Fruit fly (Drosophila melanogaster) whole organism, embryonic: Measurements from ENCODE around the gene p24-2.

Experiments
- CG10959 ChIP-seq: fragments of 200-800 bp; sonication (Bioruptor generic); IDR thresholded peaks from 2 replicates; pipeline ENCODE4 v1.3.6; 2022; ENCODE audit warnings: missing biosample characterization, missing genetic modification characterization
- CG11696 ChIP-seq: fragments of 200-800 bp; sonication (Bioruptor generic); IDR thresholded peaks from 2 replicates; pipeline ENCODE4 v1.3.6; 2022; ENCODE audit warnings: missing biosample characterization, missing genetic modification characterization
- CG12071 ChIP-seq: fragments of 200-800 bp; sonication (Bioruptor generic); optimal IDR thresholded peaks from 3 replicates; lab custom pipeline; 2018; ENCODE audit warnings: missing biosample characterization, mild to moderate bottlenecking, missing genetic modification characterization
- CG12104 ChIP-seq: fragments of 200-800 bp; sonication (Bioruptor generic); optimal IDR thresholded peaks from 3 replicates; lab custom pipeline; 2016; ENCODE audit warnings: missing biosample characterization, missing genetic modification characterization
- CG12391 ChIP-seq: fragments of 200-800 bp; sonication (Bioruptor generic); optimal IDR thresholded peaks from 3 replicates; lab custom pipeline; 2018; ENCODE audit warnings: missing biosample characterization, mild to moderate bottlenecking, missing genetic modification characterization, moderate library complexity
- CG12769 ChIP-seq: fragments of 200-800 bp; sonication (Bioruptor generic); optimal IDR thresholded peaks from 2 replicates; lab custom pipeline; 2019; ENCODE audit warnings: missing biosample characterization, mild to moderate bottlenecking, missing genetic modification characterization, moderate library complexity
- CG12942 ChIP-seq: fragments of 200-800 bp; sonication (Bioruptor generic); optimal IDR thresholded peaks from 3 replicates; lab custom pipeline; 2016; ENCODE audit warnings: missing biosample characterization, missing genetic modification characterization
- CG13624 ChIP-seq: fragments of 200-800 bp; sonication (Bioruptor generic); optimal IDR thresholded peaks from 2 replicates; lab custom pipeline; 2016; ENCODE audit warnings: missing biosample characterization, missing genetic modification characterization
- CG15479 ChIP-seq: fragments of 200-800 bp; sonication (Bioruptor generic); optimal IDR thresholded peaks from 3 replicates; lab custom pipeline; 2019; ENCODE audit warnings: missing biosample characterization, mild to moderate bottlenecking, missing genetic modification characterization, moderate library complexity
- CG17612 ChIP-seq: fragments of 200-800 bp; sonication (Bioruptor generic); IDR thresholded peaks from 2 replicates; pipeline ENCODE4 v1.3.6; 2022; ENCODE audit warnings: missing biosample characterization, missing genetic modification characterization
- CG17912 ChIP-seq: fragments of 200-800 bp; sonication (Bioruptor generic); optimal IDR thresholded peaks from 2 replicates; lab custom pipeline; 2018; ENCODE audit warnings: missing biosample characterization, mild to moderate bottlenecking, missing genetic modification characterization
- CG18262 ChIP-seq: fragments of 200-800 bp; optimal IDR thresholded peaks from 3 replicates; lab custom pipeline; 2019; ENCODE audit warnings: missing biosample characterization, mild to moderate bottlenecking, missing genetic modification characterization, moderate library complexity
- CG4707 ChIP-seq: fragments of 200-800 bp; sonication (Bioruptor generic); optimal IDR thresholded peaks from 2 replicates; lab custom pipeline; 2018; ENCODE audit warnings: missing biosample characterization, mild to moderate bottlenecking, missing genetic modification characterization, moderate library complexity
- CG6683 ChIP-seq: fragments of 200-800 bp; sonication (Bioruptor generic); optimal IDR thresholded peaks from 2 replicates; lab custom pipeline; 2017; ENCODE audit warnings: missing biosample characterization, mild to moderate bottlenecking, missing genetic modification characterization, missing genetic modification reagents
- CG6854 ChIP-seq: fragments of 200-800 bp; sonication (Bioruptor generic); optimal IDR thresholded peaks from 3 replicates; lab custom pipeline; 2017; ENCODE audit warnings: missing biosample characterization, mild to moderate bottlenecking, missing genetic modification characterization
- CG7357 ChIP-seq: fragments of 200-800 bp; sonication (Bioruptor generic); IDR thresholded peaks from 3 replicates; pipeline ENCODE4 v1.3.6; 2022; ENCODE audit warnings: missing biosample characterization, missing genetic modification characterization
- CG8924 ChIP-seq: fragments of 200-800 bp; optimal IDR thresholded peaks from 3 replicates; lab custom pipeline; 2019; ENCODE audit warnings: missing biosample characterization, mild to moderate bottlenecking, missing genetic modification characterization, moderate library complexity
- CG9876 ChIP-seq: fragments of 200-800 bp; sonication (Bioruptor generic); optimal IDR thresholded peaks from 2 replicates; lab custom pipeline; 2016; ENCODE audit warnings: missing biosample characterization, missing genetic modification characterization
- CG9932 ChIP-seq: fragments of 200-800 bp; sonication (Bioruptor generic); IDR thresholded peaks from 2 replicates; pipeline ENCODE4 v1.3.6; 2022; ENCODE audit warnings: missing biosample characterization, missing genetic modification characterization
- CTCF ChIP-seq: fragments of 200-800 bp; sonication (Bioruptor generic); optimal IDR thresholded peaks from 2 replicates; lab custom pipeline; 2017; ENCODE audit warnings: missing biosample characterization, mild to moderate bottlenecking, missing genetic modification characterization, moderate library complexity
- Dip3 ChIP-seq: fragments of 200-800 bp; sonication (Bioruptor generic); optimal IDR thresholded peaks from 3 replicates; lab custom pipeline; 2016; ENCODE audit warnings: missing biosample characterization, missing genetic modification characterization
- Dll ChIP-seq: fragments of 200-800 bp; sonication (Bioruptor generic); IDR thresholded peaks from 4 replicates; pipeline ENCODE4 v1.3.6; 2022; ENCODE audit warnings: missing biosample characterization, missing genetic modification characterization; ENCODE audit not compliant: partially characterized antibody
- Ets97D ChIP-seq: fragments of 200-800 bp; sonication (Bioruptor generic); optimal IDR thresholded peaks from 3 replicates; lab custom pipeline; 2016; ENCODE audit warnings: missing biosample characterization, missing genetic modification characterization
- HLH3B ChIP-seq: fragments of 200-800 bp; sonication (Bioruptor generic); IDR thresholded peaks from 2 replicates; pipeline ENCODE4 v1.3.6; 2022; ENCODE audit warnings: missing biosample characterization, missing genetic modification characterization
- Hand ChIP-seq: fragments of 200-800 bp; sonication (Bioruptor generic); optimal IDR thresholded peaks from 2 replicates; lab custom pipeline; 2017; ENCODE audit warnings: mild to moderate bottlenecking, missing biosample characterization, missing genetic modification reagents, missing genetic modification characterization
- Mrtf ChIP-seq: fragments of 200-800 bp; sonication (Bioruptor generic); IDR thresholded peaks from 3 replicates; pipeline ENCODE4 v1.3.6; 2022; ENCODE audit warnings: missing biosample characterization, missing genetic modification characterization
- Ssrp ChIP-seq: fragments of 200-800 bp; sonication (Bioruptor generic); optimal IDR thresholded peaks from 2 replicates; lab custom pipeline; 2018; ENCODE audit warnings: missing biosample characterization, mild to moderate bottlenecking, missing genetic modification characterization, moderate library complexity
- Tbp ChIP-seq: fragments of >200 bp; optimal IDR thresholded peaks from 2 replicates; lab custom pipeline; 2018; ENCODE audit warnings: missing biosample characterization, missing genetic modification characterization
- ab ChIP-seq: fragments of 200-800 bp; sonication (Bioruptor generic); optimal IDR thresholded peaks from 2 replicates; lab custom pipeline; 2016; ENCODE audit warnings: missing biosample characterization, missing genetic modification characterization
- amos ChIP-seq: fragments of 200-800 bp; sonication (Bioruptor generic); IDR thresholded peaks from 2 replicates; pipeline ENCODE4 v1.3.6; 2022; ENCODE audit warnings: missing biosample characterization, missing genetic modification characterization; ENCODE audit not compliant: partially characterized antibody
- aop ChIP-seq: fragments of 200-800 bp; sonication (Bioruptor generic); IDR thresholded peaks from 2 replicates; pipeline ENCODE4 v1.3.6; 2022; ENCODE audit warnings: missing biosample characterization, missing genetic modification characterization
- az2 ChIP-seq: fragments of 200-800 bp; sonication (Bioruptor generic); optimal IDR thresholded peaks from 3 replicates; lab custom pipeline; 2016; ENCODE audit warnings: missing biosample characterization, missing genetic modification characterization
- bcd ChIP-seq: fragments of 200-800 bp; sonication (Bioruptor generic); optimal IDR thresholded peaks from 2 replicates; lab custom pipeline; 2017; ENCODE audit warnings: missing biosample characterization, mild to moderate bottlenecking, missing genetic modification characterization
- chn ChIP-seq: fragments of 200-800 bp; sonication (Bioruptor generic); optimal IDR thresholded peaks from 2 replicates; lab custom pipeline; 2016; ENCODE audit warnings: missing biosample characterization, missing genetic modification characterization
- disco-r ChIP-seq: fragments of 200-800 bp; sonication (Bioruptor generic); optimal IDR thresholded peaks from 2 replicates; lab custom pipeline; 2016; ENCODE audit warnings: missing biosample characterization, missing genetic modification characterization
- ems ChIP-seq: fragments of 200-800 bp; sonication (Bioruptor generic); optimal IDR thresholded peaks from 3 replicates; lab custom pipeline; 2016; ENCODE audit warnings: missing biosample characterization, missing genetic modification characterization
- gem ChIP-seq: fragments of 200-800 bp; sonication (Bioruptor generic); optimal IDR thresholded peaks from 2 replicates; lab custom pipeline; 2019; ENCODE audit warnings: missing biosample characterization, mild to moderate bottlenecking, missing genetic modification characterization, moderate library complexity
- gt ChIP-seq: fragments of 200-800 bp; sonication (Bioruptor generic); IDR thresholded peaks from 2 replicates; pipeline ENCODE4 v1.3.6; 2022; ENCODE audit warnings: missing biosample characterization, missing genetic modification characterization
- her ChIP-seq: fragments of 200-800 bp; sonication (Bioruptor generic); optimal IDR thresholded peaks from 2 replicates; lab custom pipeline; 2016; ENCODE audit warnings: missing biosample characterization, missing genetic modification characterization
- inv ChIP-seq: fragments of 200-800 bp; sonication (Bioruptor generic); IDR thresholded peaks from 2 replicates; pipeline ENCODE4 v1.3.6; 2022; ENCODE audit warnings: missing biosample characterization, missing genetic modification characterization; ENCODE audit not compliant: partially characterized antibody
- jing ChIP-seq: fragments of 200-800 bp; sonication (Bioruptor generic); optimal IDR thresholded peaks from 2 replicates; lab custom pipeline; 2018; ENCODE audit warnings: missing biosample characterization, mild to moderate bottlenecking, missing genetic modification characterization
- lbe ChIP-seq: fragments of 200-800 bp; sonication (Bioruptor generic); optimal IDR thresholded peaks from 2 replicates; lab custom pipeline; 2016; ENCODE audit warnings: missing biosample characterization, mild to moderate bottlenecking, missing genetic modification characterization
- lov ChIP-seq, 2 experiments: fragments of 200-800 bp in 1 of 2; fragments of >200 bp in 1 of 2; sonication (Bioruptor generic) in 1 of 2; IDR thresholded peaks in 1 of 2; optimal IDR thresholded peaks in 1 of 2; 2 replicates in 1 of 2; 3 replicates in 1 of 2; pipeline versions ENCODE4 v1.3.6 to Lab custom; 2017 to 2022; ENCODE audit warnings: missing biosample characterization in 1 of 2, missing genetic modification characterization in 1 of 2
- nerfin-2 ChIP-seq: fragments of 200-800 bp; sonication (Bioruptor generic); IDR thresholded peaks from 2 replicates; pipeline ENCODE4 v1.3.6; 2022; ENCODE audit warnings: missing biosample characterization, missing genetic modification characterization; ENCODE audit not compliant: partially characterized antibody
- odd ChIP-seq: fragments of 200-800 bp; sonication (Bioruptor generic); optimal IDR thresholded peaks from 2 replicates; lab custom pipeline; 2017; ENCODE audit warnings: missing biosample characterization, mild to moderate bottlenecking, missing genetic modification characterization
- repo ChIP-seq: fragments of 200-800 bp; sonication (Bioruptor generic); optimal IDR thresholded peaks from 2 replicates; lab custom pipeline; 2016; ENCODE audit warnings: missing biosample characterization, missing genetic modification characterization
- ro ChIP-seq: fragments of 200-800 bp; sonication (Bioruptor generic); IDR thresholded peaks from 2 replicates; pipeline ENCODE4 v1.3.6; 2022; ENCODE audit warnings: missing biosample characterization, missing genetic modification characterization
- sens ChIP-seq: fragments of 200-800 bp; sonication (Bioruptor generic); peaks from one replicate; lab custom pipeline; 2016; ENCODE audit warnings: missing biosample characterization, missing genetic modification characterization
- tll ChIP-seq, 2 experiments: fragments of 200-800 bp in 1 of 2; fragments of >200 bp in 1 of 2; sonication (Bioruptor generic) in 1 of 2; optimal IDR thresholded peaks; 2 replicates each; lab custom pipeline; 2017 to 2019; ENCODE audit warnings: missing biosample characterization in 2 of 2, missing genetic modification characterization in 2 of 2, mild to moderate bottlenecking in 1 of 2, moderate library complexity in 1 of 2
- tna ChIP-seq: fragments of 200-800 bp; sonication (Bioruptor generic); IDR thresholded peaks from 2 replicates; pipeline ENCODE4 v1.3.6; 2022; ENCODE audit warnings: missing biosample characterization, missing genetic modification characterization; ENCODE audit not compliant: partially characterized antibody
- toy ChIP-seq: fragments of 200-800 bp; sonication (Bioruptor generic); IDR thresholded peaks from 2 replicates; pipeline ENCODE4 v1.3.6; 2022; ENCODE audit warnings: missing biosample characterization, missing genetic modification characterization
- yki ChIP-seq: fragments of >200 bp; optimal IDR thresholded peaks from 3 replicates; lab custom pipeline; 2018

The p24-2 gene

dm6 chr3R:9701148-9701703, 8.6 kb upstream of the p24-2 start (continued):
- no peak for TF ChIP-seq CG10959 (GFP tag; lab: Robert Waterston, UW)
- no peak for TF ChIP-seq tll (GFP tag; optimal IDR thresholded peaks at IDR 0.05; lab: Kevin White, UChicago)
- TF ChIP-seq CG12104, result no peak
- TF ChIP-seq sens (GFP tag; lab: Kevin White, UChicago), result peak; percentile 14
- no peak for TF ChIP-seq CG17612 (GFP tag; lab: Robert Waterston, UW)
- no peak for TF ChIP-seq yki (lab: Kevin White, UChicago)
- TF ChIP-seq ems (GFP tag; lab: Kevin White, UChicago), result no peak
- TF ChIP-seq odd (GFP tag; lab: Kevin White, UChicago), result no peak
- no peak for TF ChIP-seq lov (optimal IDR thresholded peaks at IDR 0.05; lab: Kevin White, UChicago)
- no peak for TF ChIP-seq lov (GFP tag; IDR thresholded peaks at IDR 0.05; lab: Robert Waterston, UW)
- TF ChIP-seq Dip3 (GFP tag; lab: Kevin White, UChicago), result peak; percentile 15
- TF ChIP-seq disco-r (GFP tag; lab: Kevin White, UChicago), result no peak
- TF ChIP-seq amos (GFP tag; lab: Robert Waterston, UW), result no peak
- TF ChIP-seq gem (tag; lab: Kevin White, UChicago), result peak; percentile 36
- peak; percentile 5 for TF ChIP-seq CG6683 (GFP tag; lab: Kevin White, UChicago)
- no peak for TF ChIP-seq CTCF (GFP tag; lab: Kevin White, UChicago)
- no peak for TF ChIP-seq CG9876 (GFP tag; lab: Kevin White, UChicago)
- no peak for TF ChIP-seq Ets97D (GFP tag; lab: Kevin White, UChicago)
- TF ChIP-seq Mrtf (GFP tag; lab: Robert Waterston, UW), result no peak
- no peak for TF ChIP-seq gt (GFP tag; lab: Robert Waterston, UW)
- no peak for TF ChIP-seq Dll (GFP tag; lab: Robert Waterston, UW)
- TF ChIP-seq Hand (GFP tag; lab: Kevin White, UChicago), result no peak
- TF ChIP-seq ab (GFP tag; lab: Kevin White, UChicago), result no peak
- TF ChIP-seq CG12071 (GFP tag; lab: Kevin White, UChicago), result peak; percentile 63
- TF ChIP-seq HLH3B (GFP tag; lab: Robert Waterston, UW), result no peak
- TF ChIP-seq CG12769 (tag; lab: Kevin White, UChicago), result peak; percentile 57
- peak; percentile 38 for TF ChIP-seq her
- TF ChIP-seq lbe, result no peak
- peak; percentile 9 for TF ChIP-seq bcd
- TF ChIP-seq inv (GFP tag; lab: Robert Waterston, UW), result no peak
- no peak for TF ChIP-seq CG7357 (GFP tag; lab: Robert Waterston, UW)
- no peak for TF ChIP-seq Tbp (GFP tag; lab: Kevin White, UChicago)
- no peak for TF ChIP-seq CG18262 (tag; lab: Kevin White, UChicago)
- TF ChIP-seq tna (GFP tag; lab: Robert Waterston, UW), result no peak
- peak; percentile 44 for TF ChIP-seq CG12942 (GFP tag; lab: Kevin White, UChicago)
- TF ChIP-seq az2 (GFP tag; lab: Kevin White, UChicago), result no peak
- TF ChIP-seq repo (GFP tag; lab: Kevin White, UChicago), result no peak
- TF ChIP-seq toy (GFP tag; lab: Robert Waterston, UW), result no peak
- TF ChIP-seq aop (GFP tag; lab: Robert Waterston, UW), result no peak
- no peak for TF ChIP-seq CG8924 (tag; lab: Kevin White, UChicago)
- no peak for TF ChIP-seq CG4707
- TF ChIP-seq CG17912 (GFP tag; lab: Kevin White, UChicago), result peak; percentile 15
- TF ChIP-seq nerfin-2 (GFP tag; lab: Robert Waterston, UW), result no peak
- no peak for TF ChIP-seq CG11696 (GFP tag; lab: Robert Waterston, UW)
- no peak for TF ChIP-seq CG13624 (GFP tag; lab: Kevin White, UChicago)
- no peak for TF ChIP-seq CG12391
- TF ChIP-seq ro (GFP tag; lab: Robert Waterston, UW), result no peak
- TF ChIP-seq Ssrp, result no peak
- no peak for TF ChIP-seq CG15479 (GFP tag; lab: Kevin White, UChicago)
- no peak for TF ChIP-seq CG9932 (GFP tag; lab: Robert Waterston, UW)
- no peak for TF ChIP-seq chn
- no peak for TF ChIP-seq jing (GFP tag; lab: Kevin White, UChicago)
- peak; percentile 22 for TF ChIP-seq CG6854 (GFP tag; lab: Kevin White, UChicago)
